Fruit fly (Drosophila melanogaster): ENCODE data around the gene t-Grip91.

t-Grip91 gene

dm6 chr2L:15770978-15771377 is 12.9 kb upstream of the t-Grip91 start, which contains the start of gene Ku80:
Ku80 (minus strand) TSS chr2L:15771159.
- TF ChIP-seq dmrt93B (GFP tag; optimal IDR thresholded peaks at IDR 0.05) (no peak), woc (GFP tag; optimal IDR thresholded peaks at IDR 0.05) (no peak), N (GFP tag; optimal IDR thresholded peaks at IDR 0.05) (no peak), sv (GFP tag; optimal IDR thresholded peaks at IDR 0.05) (no peak), brk (GFP tag; optimal IDR thresholded peaks at IDR 0.05) (no peak), pan (optimal IDR thresholded peaks at IDR 0.05) (no peak), rgr (GFP tag; optimal IDR thresholded peaks at IDR 0.05) (no peak), HLH106 (tag; optimal IDR thresholded peaks at IDR 0.05) (no peak), usp (GFP tag; optimal IDR thresholded peaks at IDR 0.05) (no peak), lola (GFP tag; optimal IDR thresholded peaks at IDR 0.05) (no peak), Jra (GFP tag; optimal IDR thresholded peaks at IDR 0.05) (no peak), Myc (optimal IDR thresholded peaks at IDR 0.05) (no peak), br (GFP tag; optimal IDR thresholded peaks at IDR 0.05) (no peak), CG32264 (GFP tag; optimal IDR thresholded peaks at IDR 0.05) (no peak), tai (GFP tag; optimal IDR thresholded peaks at IDR 0.05) (no peak), Hnf4 (GFP tag; optimal IDR thresholded peaks at IDR 0.05) (no peak), dl (GFP tag; optimal IDR thresholded peaks at IDR 0.05; ENCODE audit: insufficient read depth in 1 of 2, partially characterized antibody in 2 of 2) (no peak)

dm6 chr2L:15773013-15773412 is 10.9 kb upstream of the t-Grip91 start, which contains the start of gene CG31826:
CG31826 (minus strand) TSS chr2L:15773113.
- TF ChIP-seq lola (GFP tag; optimal IDR thresholded peaks at IDR 0.05) (no peak), dmrt93B (GFP tag; optimal IDR thresholded peaks at IDR 0.05) (no peak), Abd-B (GFP tag; optimal IDR thresholded peaks at IDR 0.05) (no peak), fru (GFP tag; optimal IDR thresholded peaks at IDR 0.05) (no peak), CG9705 (GFP tag; optimal IDR thresholded peaks at IDR 0.05) (no peak), Dif (GFP tag; optimal IDR thresholded peaks at IDR 0.05; ENCODE audit: partially characterized antibody) (no peak), sage (GFP tag; optimal IDR thresholded peaks at IDR 0.05) (no peak), Sp1 (GFP tag; optimal IDR thresholded peaks at IDR 0.05) (no peak), N (GFP tag; optimal IDR thresholded peaks at IDR 0.05) (no peak), Hnf4 (GFP tag; optimal IDR thresholded peaks at IDR 0.05) (no peak), pan (optimal IDR thresholded peaks at IDR 0.05) (no peak), Dfd (GFP tag; optimal IDR thresholded peaks at IDR 0.05) (no peak), woc (GFP tag; optimal IDR thresholded peaks at IDR 0.05) (no peak), Hr78 (GFP tag; optimal IDR thresholded peaks at IDR 0.05) (no peak), HLH106 (tag; optimal IDR thresholded peaks at IDR 0.05) (no peak), dl (GFP tag; optimal IDR thresholded peaks at IDR 0.05; ENCODE audit: insufficient read depth in 1 of 2, partially characterized antibody in 2 of 2) (no peak), brk (GFP tag; optimal IDR thresholded peaks at IDR 0.05) (no peak), OdsH (GFP tag; optimal IDR thresholded peaks at IDR 0.05) (no peak), rgr (GFP tag; optimal IDR thresholded peaks at IDR 0.05) (no peak)

dm6 chr2L:15776752-15777151 is 7.1 kb upstream of the t-Grip91 start, which contains the start of gene CG43760:
CG43760 (minus strand) TSS chr2L:15776852.
- TF ChIP-seq sage (GFP tag; optimal IDR thresholded peaks at IDR 0.05) (no peak), foxo (GFP tag; optimal IDR thresholded peaks at IDR 0.05) (no peak), Mio (GFP tag; optimal IDR thresholded peaks at IDR 0.05) (no peak), Dif (GFP tag; optimal IDR thresholded peaks at IDR 0.05; ENCODE audit: partially characterized antibody) (no peak), jim (GFP tag; optimal IDR thresholded peaks at IDR 0.05) (no peak), CG32264 (GFP tag; optimal IDR thresholded peaks at IDR 0.05) (no peak), HLH106 (tag; optimal IDR thresholded peaks at IDR 0.05) (no peak), rgr (GFP tag; optimal IDR thresholded peaks at IDR 0.05) (no peak), ey (GFP tag; optimal IDR thresholded peaks at IDR 0.05) (no peak)

dm6 chr2L:15782996-15783395 is 889 bp upstream of the t-Grip91 start:
- TF ChIP-seq Myc (optimal IDR thresholded peaks at IDR 0.05) (no peak), CG9705 (GFP tag; optimal IDR thresholded peaks at IDR 0.05) (no peak), sage (GFP tag; optimal IDR thresholded peaks at IDR 0.05) (no peak), sv (GFP tag; optimal IDR thresholded peaks at IDR 0.05) (no peak), psq (GFP tag; optimal IDR thresholded peaks at IDR 0.05) (no peak), Mio (GFP tag; optimal IDR thresholded peaks at IDR 0.05) (no peak), foxo (GFP tag; optimal IDR thresholded peaks at IDR 0.05) (no peak), ey (GFP tag; optimal IDR thresholded peaks at IDR 0.05) (no peak), fru (GFP tag; optimal IDR thresholded peaks at IDR 0.05) (no peak), HLH106 (tag; optimal IDR thresholded peaks at IDR 0.05) (no peak), woc (GFP tag; optimal IDR thresholded peaks at IDR 0.05) (no peak), dl (GFP tag; optimal IDR thresholded peaks at IDR 0.05; ENCODE audit: insufficient read depth in 1 of 2, partially characterized antibody in 2 of 2) (no peak), CrebA (GFP tag; optimal IDR thresholded peaks at IDR 0.05; ENCODE audit: borderline replicate concordance) (no peak)

Data from whole organism, wandering third instar larva.